Worm (Caenorhabditis elegans) whole organism, L4 larva: Measurements from ENCODE around the gene F55D1.1.

Experiments
- F10B5.3 ChIP-seq: sonication (generic microtip); optimal IDR thresholded peaks from 2 replicates; lab custom pipeline; 2016; ENCODE audit warnings: mild to moderate bottlenecking, missing genetic modification characterization, missing compliant biosample characterization
- F26F4.8 ChIP-seq: fragments of 200-800 bp; sonication (Bioruptor generic); conservative IDR thresholded peaks from 2 replicates; pipeline ENCODE4 v1.3.6; 2022; ENCODE audit warnings: missing genetic modification characterization, missing compliant biosample characterization
- F37D6.2 ChIP-seq: sonication (generic microtip); optimal IDR thresholded peaks from 2 replicates; lab custom pipeline; 2016; ENCODE audit warnings: mild to moderate bottlenecking, missing genetic modification characterization, missing compliant biosample characterization
- T20F7.1 ChIP-seq: fragments of 200-800 bp; sonication (Bioruptor generic); optimal IDR thresholded peaks from 2 replicates; lab custom pipeline; 2018; ENCODE audit warnings: mild to moderate bottlenecking, missing genetic modification characterization, missing compliant biosample characterization
- T26A8.4 ChIP-seq: fragments of 200-800 bp; sonication (Bioruptor generic); IDR thresholded peaks from 2 replicates; pipeline ENCODE4 v1.3.6; 2022; ENCODE audit warnings: missing genetic modification characterization, missing compliant biosample characterization
- Y105C5A.15 ChIP-seq: fragments of 200-800 bp; sonication (Bioruptor generic); IDR thresholded peaks from 2 replicates; pipeline ENCODE4 v1.3.6; 2022; ENCODE audit warnings: missing genetic modification characterization, missing compliant biosample characterization
- ZK337.2 ChIP-seq: fragments of 200-800 bp; sonication (Bioruptor generic); IDR thresholded peaks from 2 replicates; pipeline ENCODE4 v1.3.6; 2022; ENCODE audit warnings: missing genetic modification reagents, missing genetic modification characterization, missing compliant biosample characterization
- aha-1 ChIP-seq: fragments of 150-350 bp; peaks from one replicate; lab custom pipeline; 2014; ENCODE audit warnings: missing biosample characterization, missing genetic modification characterization
- ama-1 ChIP-seq: fragments of 150-350 bp; optimal IDR thresholded peaks from 2 replicates; lab custom pipeline; 2014; ENCODE audit warnings: inconsistent platforms, mixed read lengths
- ceh-62 ChIP-seq: sonication (generic microtip); optimal IDR thresholded peaks from 2 replicates; lab custom pipeline; 2017; ENCODE audit warnings: missing biosample characterization, missing genetic modification characterization
- ceh-82 ChIP-seq: sonication (generic microtip); optimal IDR thresholded peaks from 2 replicates; lab custom pipeline; 2017; ENCODE audit warnings: missing biosample characterization, missing genetic modification characterization
- dmd-6 ChIP-seq: fragments of 200-800 bp; sonication (Bioruptor generic); IDR thresholded peaks from 2 replicates; pipeline ENCODE4 v1.3.6; 2022; ENCODE audit warnings: missing genetic modification reagents, missing genetic modification characterization, missing compliant biosample characterization
- dpl-1 ChIP-seq: fragments of 150-350 bp; optimal IDR thresholded peaks from 2 replicates; lab custom pipeline; 2014; ENCODE audit warnings: missing biosample characterization, missing genetic modification reagents, missing genetic modification characterization
- duxl-1 ChIP-seq: sonication (generic microtip); optimal IDR thresholded peaks from 2 replicates; lab custom pipeline; 2016; ENCODE audit warnings: mild to moderate bottlenecking, missing genetic modification characterization, moderate library complexity, missing compliant biosample characterization; ENCODE audit not compliant: poor library complexity
- dve-1 ChIP-seq: sonication (generic microtip); optimal IDR thresholded peaks from 2 replicates; lab custom pipeline; 2017; ENCODE audit warnings: antibody characterized with exemption, mild to moderate bottlenecking, missing genetic modification characterization, missing compliant biosample characterization; ENCODE audit not compliant: insufficient read depth
- egl-27 ChIP-seq: sonication (generic microtip); optimal IDR thresholded peaks from 3 replicates; lab custom pipeline; 2017; ENCODE audit warnings: missing biosample characterization, missing genetic modification reagents, missing genetic modification characterization
- egl-43 ChIP-seq: fragments of 200-800 bp; sonication (Bioruptor generic); IDR thresholded peaks from 2 replicates; pipeline ENCODE4 v1.3.6; 2022; ENCODE audit warnings: missing genetic modification reagents, missing genetic modification characterization, missing compliant biosample characterization
- fkh-10 ChIP-seq: fragments of 150-350 bp; optimal IDR thresholded peaks from 2 replicates; lab custom pipeline; 2014; ENCODE audit warnings: missing biosample characterization, missing genetic modification reagents, missing genetic modification characterization
- hlh-30 ChIP-seq: sonication (generic microtip); optimal IDR thresholded peaks from 2 replicates; lab custom pipeline; 2017; ENCODE audit warnings: antibody characterized with exemption, mild to moderate bottlenecking, missing genetic modification characterization, missing compliant biosample characterization; ENCODE audit not compliant: insufficient read depth
- lim-7 ChIP-seq: fragments of 200-800 bp; sonication (Bioruptor generic); IDR thresholded peaks from 2 replicates; pipeline ENCODE4 v1.3.6; 2022; ENCODE audit warnings: missing genetic modification characterization, missing compliant biosample characterization
- lin-1 ChIP-seq: fragments of 200-800 bp; sonication (Bioruptor generic); IDR thresholded peaks from 2 replicates; pipeline ENCODE4 v1.3.6; 2022; ENCODE audit warnings: missing genetic modification reagents, missing genetic modification characterization, missing compliant biosample characterization
- lin-13 ChIP-seq: fragments of 150-350 bp; optimal IDR thresholded peaks from 2 replicates; lab custom pipeline; 2014; ENCODE audit warnings: missing biosample characterization, missing genetic modification reagents, missing genetic modification characterization
- lin-38 ChIP-seq: fragments of 200-800 bp; sonication (Bioruptor generic); IDR thresholded peaks from 2 replicates; pipeline ENCODE4 v1.3.6; 2022; ENCODE audit warnings: missing genetic modification reagents, missing genetic modification characterization, missing compliant biosample characterization
- lir-3 ChIP-seq: sonication (generic microtip); optimal IDR thresholded peaks from 2 replicates; lab custom pipeline; 2016; ENCODE audit warnings: mild to moderate bottlenecking, missing genetic modification characterization, missing compliant biosample characterization
- madf-5 ChIP-seq, 2 experiments: fragments of 200-800 bp; sonication (Bioruptor generic); IDR thresholded peaks; 2 replicates each; pipeline ENCODE4 v1.3.6; 2022; ENCODE audit warnings: missing compliant biosample characterization in 2 of 2, missing genetic modification characterization in 2 of 2
- mdt-29 ChIP-seq: fragments of 200-800 bp; sonication (Bioruptor generic); IDR thresholded peaks from 2 replicates; pipeline ENCODE4 v1.3.6; 2022; ENCODE audit warnings: missing genetic modification reagents, missing genetic modification characterization, missing compliant biosample characterization
- mep-1 ChIP-seq: fragments of 150-350 bp; sonication (generic microtip); optimal IDR thresholded peaks from 3 replicates; lab custom pipeline; 2014; ENCODE audit warnings: missing biosample characterization, missing genetic modification characterization
- mxl-2 ChIP-seq: fragments of 200-800 bp; sonication (Bioruptor generic); conservative IDR thresholded peaks from 2 replicates; pipeline ENCODE4 v1.3.6; 2022; ENCODE audit warnings: missing genetic modification reagents, missing genetic modification characterization, missing compliant biosample characterization
- nhr-102 ChIP-seq: sonication (generic microtip); optimal IDR thresholded peaks from 2 replicates; lab custom pipeline; 2016; ENCODE audit warnings: mild to moderate bottlenecking, missing genetic modification characterization, moderate library complexity, missing compliant biosample characterization
- nhr-111 ChIP-seq: fragments of 200-800 bp; sonication (Bioruptor generic); optimal IDR thresholded peaks from 2 replicates; lab custom pipeline; 2018; ENCODE audit warnings: mild to moderate bottlenecking, missing genetic modification characterization, missing compliant biosample characterization
- nhr-237 ChIP-seq: sonication (generic microtip); optimal IDR thresholded peaks from 2 replicates; lab custom pipeline; 2017; ENCODE audit warnings: missing biosample characterization, missing genetic modification characterization
- nhr-28 ChIP-seq: fragments of 150-350 bp; optimal IDR thresholded peaks from 2 replicates; lab custom pipeline; 2014; ENCODE audit warnings: missing biosample characterization, missing genetic modification characterization
- nhr-42 ChIP-seq: fragments of 200-800 bp; sonication (Bioruptor generic); IDR thresholded peaks from 2 replicates; pipeline ENCODE4 v1.3.6; 2022; ENCODE audit warnings: missing genetic modification characterization, missing compliant biosample characterization
- nhr-48 ChIP-seq: sonication (generic microtip); optimal IDR thresholded peaks from 2 replicates; lab custom pipeline; 2016; ENCODE audit warnings: mild to moderate bottlenecking, missing genetic modification characterization, missing compliant biosample characterization
- nhr-6 ChIP-seq: fragments of 150-350 bp; optimal IDR thresholded peaks from 2 replicates; lab custom pipeline; 2014; ENCODE audit warnings: missing biosample characterization, missing genetic modification characterization
- nhr-76 ChIP-seq: fragments of 150-350 bp; optimal IDR thresholded peaks from 2 replicates; lab custom pipeline; 2014; ENCODE audit warnings: missing biosample characterization, missing genetic modification characterization
- nhr-77 ChIP-seq: fragments of 150-350 bp; optimal IDR thresholded peaks from 2 replicates; lab custom pipeline; 2014; ENCODE audit warnings: missing biosample characterization, missing genetic modification characterization
- php-3 ChIP-seq: fragments of 200-800 bp; sonication (Bioruptor generic); IDR thresholded peaks from 2 replicates; pipeline ENCODE4 v1.3.6; 2022; ENCODE audit warnings: missing genetic modification reagents, missing genetic modification characterization, missing compliant biosample characterization
- set-16 ChIP-seq: fragments of 200-800 bp; sonication (Bioruptor generic); IDR thresholded peaks from 2 replicates; pipeline ENCODE4 v1.3.6; 2022; ENCODE audit warnings: missing genetic modification reagents, missing genetic modification characterization, missing compliant biosample characterization
- spr-1 ChIP-seq: sonication (generic microtip); optimal IDR thresholded peaks from 2 replicates; lab custom pipeline; 2016; ENCODE audit warnings: mild to moderate bottlenecking, missing genetic modification characterization, missing compliant biosample characterization
- spr-3 ChIP-seq: fragments of 200-800 bp; sonication (Bioruptor generic); optimal IDR thresholded peaks from 2 replicates; lab custom pipeline; 2018; ENCODE audit warnings: mild to moderate bottlenecking, missing genetic modification characterization, missing compliant biosample characterization
- tag-97 ChIP-seq: fragments of 200-800 bp; sonication (Bioruptor generic); IDR thresholded peaks from 2 replicates; pipeline ENCODE4 v1.3.6; 2022; ENCODE audit warnings: missing genetic modification characterization, missing compliant biosample characterization
- unc-62 ChIP-seq, 3 experiments: fragments of 150-350 bp in 1 of 3; sonication (generic microtip); optimal IDR thresholded peaks in 2 of 3; peaks in 1 of 3; 1 replicate in 1 of 3; 2 replicates in 2 of 3; lab custom pipeline; 2014 to 2017; ENCODE audit warnings: missing biosample characterization in 3 of 3, missing genetic modification characterization in 3 of 3, missing genetic modification reagents in 3 of 3, missing genotype in 1 of 3
- vab-7 ChIP-seq: fragments of 200-800 bp; sonication (Bioruptor generic); IDR thresholded peaks from 2 replicates; pipeline ENCODE4 v1.3.6; 2022; ENCODE audit warnings: missing genetic modification reagents, missing genetic modification characterization, missing compliant biosample characterization
- zag-1 ChIP-seq: fragments of 150-350 bp; optimal IDR thresholded peaks from 2 replicates; lab custom pipeline; 2014; ENCODE audit warnings: missing biosample characterization, missing genetic modification characterization
- zfp-3 ChIP-seq: fragments of 200-800 bp; sonication (Bioruptor generic); conservative IDR thresholded peaks from 2 replicates; pipeline ENCODE4 v1.3.6; 2022; ENCODE audit warnings: missing genetic modification reagents, missing genetic modification characterization, missing compliant biosample characterization
- zip-11 ChIP-seq: fragments of 200-800 bp; sonication (Bioruptor generic); IDR thresholded peaks from 2 replicates; pipeline ENCODE4 v1.3.6; 2022; ENCODE audit warnings: missing genetic modification characterization, missing compliant biosample characterization
- ztf-7 ChIP-seq: fragments of 150-350 bp; optimal IDR thresholded peaks from 2 replicates; lab custom pipeline; 2014; ENCODE audit warnings: missing biosample characterization, missing genetic modification characterization

Gene F55D1.1

ce11 chrX:5470111-5470745, 19.4 kb upstream of the F55D1.1 start:
- peak in 1 of 2 experiments; percentile 91 for TF ChIP-seq unc-62 (GFP tag; optimal IDR thresholded peaks at IDR 0.05 in 1 of 2; lab: Kevin White, UChicago)
- no peak for TF ChIP-seq unc-62 (tag; optimal IDR thresholded peaks at IDR 0.05; lab: Kevin White, UChicago)
- TF ChIP-seq lin-38 = no peak
- TF ChIP-seq aha-1 (tag; lab: Kevin White, UChicago) = peak; percentile 41

- peak; percentile 83 for TF ChIP-seq mep-1 (tag; lab: Kevin White, UChicago)
- no peak for TF ChIP-seq php-3 (GFP tag; lab: Robert Waterston, UW)
- no peak for TF ChIP-seq fkh-10 (GFP tag; lab: Kevin White, UChicago)
- TF ChIP-seq F10B5.3 = no peak
- TF ChIP-seq egl-27 (tag; lab: Kevin White, UChicago) = no peak
- TF ChIP-seq hlh-30 (tag; lab: Kevin White, UChicago) = peak; percentile 91
- TF ChIP-seq Y105C5A.15 = no peak
- TF ChIP-seq unc-62 (GFP tag; optimal IDR thresholded peaks at IDR 0.05 in 1 of 2; lab: Kevin White, UChicago) = peak in 1 of 2 experiments; percentile 99
- TF ChIP-seq unc-62 (tag; optimal IDR thresholded peaks at IDR 0.05; lab: Kevin White, UChicago) = no peak
- peak; percentile 66 for TF ChIP-seq nhr-6 (tag; lab: Kevin White, UChicago)
- TF ChIP-seq lin-13 (GFP tag; lab: Kevin White, UChicago) = peak; percentile 0
- TF ChIP-seq dve-1 (tag; lab: Kevin White, UChicago) = peak; percentile 70
- TF ChIP-seq set-16 (GFP tag; lab: Robert Waterston, UW) = peak; percentile 38; the same call in 1 of the 2 replicates
- TF ChIP-seq T20F7.1 (GFP tag; lab: Kevin White, UChicago) = no peak
- no peak for TF ChIP-seq ZK337.2 (GFP tag; lab: Robert Waterston, UW)
- no peak for TF ChIP-seq ama-1 (lab: Kevin White, UChicago)
- TF ChIP-seq vab-7 (GFP tag; lab: Robert Waterston, UW) = no peak
- TF ChIP-seq dmd-6 (GFP tag; lab: Robert Waterston, UW) = peak; percentile 74
- no peak for TF ChIP-seq ztf-7 (tag; lab: Kevin White, UChicago)
- TF ChIP-seq lin-1 = 0 out of 2 replicates have a peak, but pooled peaks have one; percentile 60
- peak; percentile 3 for TF ChIP-seq duxl-1 (tag; lab: Kevin White, UChicago)
- no peak for TF ChIP-seq tag-97 (GFP tag; lab: Robert Waterston, UW)
- TF ChIP-seq zfp-3 (GFP tag; lab: Robert Waterston, UW) = no peak
- no peak for TF ChIP-seq lin-38
- no peak for TF ChIP-seq egl-43 (GFP tag; lab: Robert Waterston, UW)
- TF ChIP-seq ceh-82 (tag; lab: Kevin White, UChicago) = no peak
- no peak for TF ChIP-seq zag-1 (tag; lab: Kevin White, UChicago)
- no peak for TF ChIP-seq F37D6.2 (tag; lab: Kevin White, UChicago)
- no peak for TF ChIP-seq nhr-237
- no peak for TF ChIP-seq lir-3 (tag; lab: Kevin White, UChicago)
- peak; percentile 58 for TF ChIP-seq nhr-77 (tag; lab: Kevin White, UChicago)
- no peak for TF ChIP-seq F26F4.8 (GFP tag; lab: Robert Waterston, UW)
- TF ChIP-seq nhr-76 (tag; lab: Kevin White, UChicago) = no peak
- TF ChIP-seq nhr-111 = no peak
- TF ChIP-seq T26A8.4 (GFP tag; lab: Robert Waterston, UW) = 0 out of 2 replicates have a peak, but pooled peaks have one; percentile 29
- TF ChIP-seq nhr-48 (tag; lab: Kevin White, UChicago) = peak; percentile 16
- no peak for TF ChIP-seq zip-11 (GFP tag; lab: Robert Waterston, UW)
- no peak for TF ChIP-seq dpl-1 (GFP tag; lab: Kevin White, UChicago)
- no peak for TF ChIP-seq ceh-62
- peak; percentile 91 for TF ChIP-seq aha-1 (tag; lab: Kevin White, UChicago)
- no peak for TF ChIP-seq mdt-29
- no peak for TF ChIP-seq lim-7 (GFP tag; lab: Robert Waterston, UW)
- TF ChIP-seq spr-3 (GFP tag; lab: Kevin White, UChicago) = no peak
- peak; percentile 91 for TF ChIP-seq nhr-28 (tag; lab: Kevin White, UChicago)
- no peak for TF ChIP-seq mxl-2 (GFP tag; lab: Robert Waterston, UW)
- no peak for TF ChIP-seq nhr-102 (tag; lab: Kevin White, UChicago)
- no peak for TF ChIP-seq madf-5 (GFP tag; IDR thresholded peaks at IDR 0.05; lab: Robert Waterston, UW)
- TF ChIP-seq nhr-42 (GFP tag; lab: Robert Waterston, UW) = no peak
- no peak for TF ChIP-seq spr-1
Measured at ce11 chrX:5475164-5475576, 14.5 kb upstream of the F55D1.1 start.
